Fruit fly (Drosophila melanogaster): ENCODE data around the gene Cand1.

The Cand1 gene

DNA sequence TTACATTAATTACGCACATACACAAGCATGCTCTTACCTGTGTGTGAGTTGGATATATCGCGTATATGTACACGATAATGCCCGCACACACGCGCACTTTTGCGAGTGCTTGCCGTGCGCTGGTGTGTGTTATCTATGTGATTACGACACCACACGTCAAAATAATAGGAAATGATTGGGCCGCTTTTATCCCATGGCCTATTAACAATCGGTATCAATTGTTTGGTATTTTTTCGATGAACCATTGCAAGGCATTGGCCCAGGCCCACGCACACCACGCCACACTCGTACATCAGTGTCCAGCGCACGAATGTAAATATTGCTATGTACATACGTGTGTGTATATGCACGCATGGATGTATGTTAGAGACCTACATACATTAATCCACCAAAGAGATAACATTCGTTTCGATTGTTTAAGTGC lies 27.6 kb downstream of the Cand1 start:
- TF ChIP-seq toe (GFP tag; optimal IDR thresholded peaks at IDR 0.05) (no peak), Clk (GFP tag; optimal IDR thresholded peaks at IDR 0.05) (peak; percentile 59), CG14711 (tag; optimal IDR thresholded peaks at IDR 0.05) (peak; percentile 43), CG7045 (GFP tag; optimal IDR thresholded peaks at IDR 0.05) (peak; percentile 62), CG11617 (GFP tag; optimal IDR thresholded peaks at IDR 0.05) (peak; percentile 68), cic (GFP tag; optimal IDR thresholded peaks at IDR 0.05) (peak; percentile 87), cnc (optimal IDR thresholded peaks at IDR 0.05) (no peak), Mnt (GFP tag; optimal IDR thresholded peaks at IDR 0.05) (peak; percentile 85), pad (GFP tag; optimal IDR thresholded peaks at IDR 0.05) (peak; percentile 44), tj (GFP tag; optimal IDR thresholded peaks at IDR 0.05) (peak; percentile 73), ovo (GFP tag; optimal IDR thresholded peaks at IDR 0.05) (peak; percentile 45), bab1 (GFP tag; optimal IDR thresholded peaks at IDR 0.05) (peak; percentile 62), Hr96 (GFP tag; optimal IDR thresholded peaks at IDR 0.05) (no peak), CG5204 (GFP tag; optimal IDR thresholded peaks at IDR 0.05) (no peak), Crg-1 (GFP tag; optimal IDR thresholded peaks at IDR 0.05) (peak; percentile 61), CG1620 (GFP tag; optimal IDR thresholded peaks at IDR 0.05) (peak; percentile 28), CG7101 (tag; optimal IDR thresholded peaks at IDR 0.05) (peak; percentile 55), CG12768 (GFP tag; optimal IDR thresholded peaks at IDR 0.05) (peak; percentile 85), CG33017 (tag; optimal IDR thresholded peaks at IDR 0.05) (peak; percentile 56), kay (GFP tag; ENCODE audit: borderline replicate concordance) (peak; percentile 98)

- TF ChIP-seq Hr96 (GFP tag; optimal IDR thresholded peaks at IDR 0.05), result no peak
- TF ChIP-seq tj (GFP tag; optimal IDR thresholded peaks at IDR 0.05), result no peak
- TF ChIP-seq Mnt (GFP tag; optimal IDR thresholded peaks at IDR 0.05), result no peak
- TF ChIP-seq Crg-1 (GFP tag; optimal IDR thresholded peaks at IDR 0.05), result no peak
- no peak for TF ChIP-seq CG12768 (GFP tag; optimal IDR thresholded peaks at IDR 0.05)
- no peak for TF ChIP-seq kay (GFP tag; ENCODE audit: borderline replicate concordance)
- TF ChIP-seq CG11617 (GFP tag; optimal IDR thresholded peaks at IDR 0.05), result no peak
- no peak for TF ChIP-seq cic (GFP tag; optimal IDR thresholded peaks at IDR 0.05)
- no peak for TF ChIP-seq bab1 (GFP tag; optimal IDR thresholded peaks at IDR 0.05)
- no peak for TF ChIP-seq CG14711 (tag; optimal IDR thresholded peaks at IDR 0.05)
- no peak for TF ChIP-seq Clk (GFP tag; optimal IDR thresholded peaks at IDR 0.05)
- no peak for TF ChIP-seq ovo (GFP tag; optimal IDR thresholded peaks at IDR 0.05)
- TF ChIP-seq CG33017 (tag; optimal IDR thresholded peaks at IDR 0.05), result no peak
These were observed 28.3 kb downstream of the Cand1 start for dm6 chr2L:10334213-10334612.

- no peak for TF ChIP-seq CG5204 (GFP tag; optimal IDR thresholded peaks at IDR 0.05)
- TF ChIP-seq pad (GFP tag; optimal IDR thresholded peaks at IDR 0.05), result peak; percentile 38
- TF ChIP-seq CG1620 (GFP tag; optimal IDR thresholded peaks at IDR 0.05), result no peak
- peak; percentile 15 for TF ChIP-seq CG12768 (GFP tag; optimal IDR thresholded peaks at IDR 0.05)
- no peak for TF ChIP-seq toe (GFP tag; optimal IDR thresholded peaks at IDR 0.05)
- TF ChIP-seq bab1 (GFP tag; optimal IDR thresholded peaks at IDR 0.05), result peak; percentile 41
- no peak for TF ChIP-seq CG7045 (GFP tag; optimal IDR thresholded peaks at IDR 0.05)
- TF ChIP-seq CG33017 (tag; optimal IDR thresholded peaks at IDR 0.05), result peak; percentile 30
- TF ChIP-seq CG7101 (tag; optimal IDR thresholded peaks at IDR 0.05), result peak; percentile 8
- TF ChIP-seq cic (GFP tag; optimal IDR thresholded peaks at IDR 0.05), result no peak
- TF ChIP-seq Hr96 (GFP tag; optimal IDR thresholded peaks at IDR 0.05), result no peak
- peak; percentile 23 for TF ChIP-seq Mnt (GFP tag; optimal IDR thresholded peaks at IDR 0.05)
- TF ChIP-seq tj (GFP tag; optimal IDR thresholded peaks at IDR 0.05), result no peak
- TF ChIP-seq ovo (GFP tag; optimal IDR thresholded peaks at IDR 0.05), result no peak
- peak; percentile 98 for TF ChIP-seq kay (GFP tag; ENCODE audit: borderline replicate concordance)
- TF ChIP-seq Clk (GFP tag; optimal IDR thresholded peaks at IDR 0.05), result no peak
These were observed 29.2 kb downstream of the Cand1 start, which contains the start of gene GATAd for dm6 chr2L:10333091-10333991. TSS of gene GATAd (plus strand) at chr2L:10333734.

- no peak for TF ChIP-seq CG7045 (GFP tag; optimal IDR thresholded peaks at IDR 0.05)
- peak; percentile 40 for TF ChIP-seq CG33017 (tag; optimal IDR thresholded peaks at IDR 0.05)
- TF ChIP-seq CG5204 (GFP tag; optimal IDR thresholded peaks at IDR 0.05), result no peak
- no peak for TF ChIP-seq Hr96 (GFP tag; optimal IDR thresholded peaks at IDR 0.05)
- TF ChIP-seq Clk (GFP tag; optimal IDR thresholded peaks at IDR 0.05), result no peak
- TF ChIP-seq bab1 (GFP tag; optimal IDR thresholded peaks at IDR 0.05), result no peak
- peak; percentile 44 for TF ChIP-seq CG7101 (tag; optimal IDR thresholded peaks at IDR 0.05)
- no peak for TF ChIP-seq toe (GFP tag; optimal IDR thresholded peaks at IDR 0.05)
- no peak for TF ChIP-seq cnc (optimal IDR thresholded peaks at IDR 0.05)
- TF ChIP-seq kay (GFP tag; ENCODE audit: borderline replicate concordance), result peak; percentile 0
- TF ChIP-seq tj (GFP tag; optimal IDR thresholded peaks at IDR 0.05), result no peak
- no peak for TF ChIP-seq CG1620 (GFP tag; optimal IDR thresholded peaks at IDR 0.05)
- TF ChIP-seq CG14711 (tag; optimal IDR thresholded peaks at IDR 0.05), result peak; percentile 26
- no peak for TF ChIP-seq CG12768 (GFP tag; optimal IDR thresholded peaks at IDR 0.05)
- TF ChIP-seq Mnt (GFP tag; optimal IDR thresholded peaks at IDR 0.05), result peak; percentile 10
- no peak for TF ChIP-seq ovo (GFP tag; optimal IDR thresholded peaks at IDR 0.05)
These were observed 31.2 kb downstream of the Cand1 start, which contains the start of the genes Schip1 and Cox10 for dm6 chr2L:10331066-10331847. TSS of gene Schip1 (minus strand) at chr2L:10331116. TSS of gene Cox10 (plus strand) at chr2L:10331471.

- TF ChIP-seq cnc (optimal IDR thresholded peaks at IDR 0.05), result no peak
- peak; percentile 82 for TF ChIP-seq kay (GFP tag; ENCODE audit: borderline replicate concordance)
These were observed 34.7 kb downstream of the Cand1 start, which contains the start of gene RnrL for dm6 chr2L:10327790-10328189. TSS of gene RnrL (minus strand) at chr2L:10327943.
